Worm (Caenorhabditis elegans) whole organism, L3 larva: Measurements from ENCODE around the gene nhr-98.

Source experiments
- R02D3.7 ChIP-seq: fragments of 150-350 bp; optimal IDR thresholded peaks from 2 replicates; lab custom pipeline; 2014; ENCODE audit warnings: missing biosample characterization, missing genetic modification characterization
- ama-1 ChIP-seq: fragments of 150-350 bp; optimal IDR thresholded peaks from 2 replicates; lab custom pipeline; 2018
- ceh-16 ChIP-seq: sonication (generic microtip); optimal IDR thresholded peaks from 2 replicates; lab custom pipeline; 2017; ENCODE audit warnings: missing biosample characterization, missing genetic modification characterization
- ceh-9 ChIP-seq: sonication (generic microtip); optimal IDR thresholded peaks from 2 replicates; lab custom pipeline; 2018; ENCODE audit warnings: missing biosample characterization, missing genetic modification characterization
- daf-12 ChIP-seq: fragments of 150-350 bp; optimal IDR thresholded peaks from 2 replicates; lab custom pipeline; 2014; ENCODE audit warnings: missing biosample characterization, missing genetic modification reagents, missing genetic modification characterization
- egl-5 ChIP-seq: fragments of 150-350 bp; optimal IDR thresholded peaks from 2 replicates; lab custom pipeline; 2017; ENCODE audit warnings: missing biosample characterization, missing genetic modification reagents, missing genetic modification characterization, inconsistent platforms
- elt-1 ChIP-seq: fragments of 150-350 bp; optimal IDR thresholded peaks from 2 replicates; lab custom pipeline; 2014; ENCODE audit warnings: missing biosample characterization, missing genetic modification characterization
- elt-2 ChIP-seq: sonication (generic microtip); optimal IDR thresholded peaks from 2 replicates; lab custom pipeline; 2016; ENCODE audit warnings: missing genetic modification reagents, mild to moderate bottlenecking, missing genetic modification characterization, missing compliant biosample characterization
- eor-1 ChIP-seq, 2 experiments: fragments of 150-350 bp; optimal IDR thresholded peaks; 2 replicates each; lab custom pipeline; 2014 to 2018; ENCODE audit warnings: missing biosample characterization in 2 of 2, missing genetic modification characterization in 2 of 2
- fkh-2 ChIP-seq: fragments of 150-350 bp; optimal IDR thresholded peaks from 2 replicates; lab custom pipeline; 2014; ENCODE audit warnings: missing biosample characterization, missing genetic modification reagents, missing genetic modification characterization
- fos-1 ChIP-seq: fragments of 150-350 bp; optimal IDR thresholded peaks from 2 replicates; lab custom pipeline; 2014; ENCODE audit warnings: missing biosample characterization, missing genetic modification characterization
- hmg-11 ChIP-seq: sonication (generic microtip); optimal IDR thresholded peaks from 2 replicates; lab custom pipeline; 2016; ENCODE audit warnings: missing genetic modification characterization, missing compliant biosample characterization
- jun-1 ChIP-seq: fragments of 150-350 bp; optimal IDR thresholded peaks from 2 replicates; lab custom pipeline; 2014; ENCODE audit warnings: missing biosample characterization, missing genetic modification reagents, missing genetic modification characterization
- lin-15B ChIP-seq: fragments of 150-350 bp; optimal IDR thresholded peaks from 2 replicates; lab custom pipeline; 2014; ENCODE audit warnings: missing biosample characterization, missing genetic modification characterization
- lin-39 ChIP-seq: fragments of 150-350 bp; optimal IDR thresholded peaks from 2 replicates; lab custom pipeline; 2018; ENCODE audit warnings: missing biosample characterization, missing genetic modification reagents, missing genetic modification characterization
- lsy-12 ChIP-seq: sonication (generic microtip); optimal IDR thresholded peaks from 2 replicates; lab custom pipeline; 2016; ENCODE audit warnings: mild to moderate bottlenecking, missing genetic modification characterization, missing compliant biosample characterization
- mdl-1 ChIP-seq: fragments of 150-350 bp; optimal IDR thresholded peaks from 2 replicates; lab custom pipeline; 2014; ENCODE audit warnings: missing biosample characterization, missing genetic modification characterization
- mml-1 ChIP-seq: fragments of 150-350 bp; sonication (generic microtip); optimal IDR thresholded peaks from 3 replicates; lab custom pipeline; 2014; ENCODE audit warnings: missing biosample characterization, missing genetic modification characterization
- nfya-1 ChIP-seq: sonication (generic microtip); optimal IDR thresholded peaks from 2 replicates; lab custom pipeline; 2017; ENCODE audit warnings: missing genetic modification characterization, mild to moderate bottlenecking, missing compliant biosample characterization, antibody characterized with exemption, moderate library complexity; ENCODE audit not compliant: insufficient read depth
- nhr-11 ChIP-seq: fragments of 150-350 bp; optimal IDR thresholded peaks from 2 replicates; lab custom pipeline; 2014; ENCODE audit warnings: missing biosample characterization, missing genetic modification characterization
- nhr-12 ChIP-seq: fragments of 150-350 bp; optimal IDR thresholded peaks from 2 replicates; lab custom pipeline; 2014; ENCODE audit warnings: missing biosample characterization, missing genetic modification characterization
- nhr-23 ChIP-seq: fragments of 150-350 bp; optimal IDR thresholded peaks from 2 replicates; lab custom pipeline; 2014; ENCODE audit warnings: missing biosample characterization, missing genetic modification reagents, missing genetic modification characterization
- nhr-237 ChIP-seq: fragments of 150-350 bp; optimal IDR thresholded peaks from 2 replicates; lab custom pipeline; 2014; ENCODE audit warnings: missing biosample characterization, missing genetic modification characterization
- nhr-25 ChIP-seq: sonication (generic microtip); optimal IDR thresholded peaks from 2 replicates; lab custom pipeline; 2017; ENCODE audit warnings: missing biosample characterization, missing genetic modification characterization
- nhr-28 ChIP-seq: fragments of 150-350 bp; optimal IDR thresholded peaks from 2 replicates; lab custom pipeline; 2014; ENCODE audit warnings: missing biosample characterization, missing genetic modification characterization
- nhr-67 ChIP-seq: fragments of 150-350 bp; optimal IDR thresholded peaks from 2 replicates; lab custom pipeline; 2014; ENCODE audit warnings: missing biosample characterization, missing genetic modification characterization
- nhr-76 ChIP-seq: fragments of 150-350 bp; sonication (generic microtip); optimal IDR thresholded peaks from 5 replicates; lab custom pipeline; 2014; ENCODE audit warnings: missing biosample characterization, missing genetic modification characterization
- nhr-77 ChIP-seq: fragments of 150-350 bp; optimal IDR thresholded peaks from 2 replicates; lab custom pipeline; 2014; ENCODE audit warnings: missing biosample characterization, missing genetic modification characterization
- pha-4 ChIP-seq: fragments of 150-350 bp; optimal IDR thresholded peaks from 2 replicates; lab custom pipeline; 2014; ENCODE audit warnings: missing biosample characterization, missing genetic modification reagents, missing genetic modification characterization
- pqm-1 ChIP-seq: fragments of 150-350 bp; optimal IDR thresholded peaks from 2 replicates; lab custom pipeline; 2017; ENCODE audit warnings: missing biosample characterization, missing genetic modification characterization, inconsistent platforms
- skn-1 ChIP-seq: fragments of 150-350 bp; optimal IDR thresholded peaks from 2 replicates; lab custom pipeline; 2014; ENCODE audit warnings: missing biosample characterization, missing genetic modification characterization
- snpc-4 ChIP-seq: fragments of 150-350 bp; optimal IDR thresholded peaks from 2 replicates; lab custom pipeline; 2014; ENCODE audit warnings: missing biosample characterization, missing genetic modification characterization
- tbx-2 ChIP-seq: sonication (generic microtip); optimal IDR thresholded peaks from 2 replicates; lab custom pipeline; 2016; ENCODE audit warnings: mild to moderate bottlenecking, missing genetic modification characterization, missing compliant biosample characterization
- unc-39 ChIP-seq: sonication (generic microtip); optimal IDR thresholded peaks from 4 replicates; lab custom pipeline; 2017; ENCODE audit warnings: missing biosample characterization, missing genetic modification characterization
- unc-62 ChIP-seq: fragments of 150-350 bp; sonication (generic microtip); optimal IDR thresholded peaks from 4 replicates; lab custom pipeline; 2014; ENCODE audit warnings: missing biosample characterization, missing genetic modification reagents, missing genetic modification characterization
- zag-1 ChIP-seq: fragments of 150-350 bp; optimal IDR thresholded peaks from 2 replicates; lab custom pipeline; 2014; ENCODE audit warnings: missing biosample characterization, missing genetic modification characterization
- ztf-11 ChIP-seq: fragments of 150-350 bp; optimal IDR thresholded peaks from 2 replicates; lab custom pipeline; 2014; ENCODE audit warnings: missing biosample characterization, missing genetic modification characterization

Gene nhr-98

ce11 chrV:462263-462662 is 8.6 kb downstream of the nhr-98 start, which contains the start of gene nhr-202:
Gene nhr-202 (plus strand): TSS chrV:462588.
- no peak for TF ChIP-seq mdl-1 (tag; lab: Kevin White, UChicago)
- TF ChIP-seq daf-12 (tag; lab: Kevin White, UChicago) = no peak
- no peak for TF ChIP-seq nfya-1 (tag; lab: Kevin White, UChicago)
- TF ChIP-seq pha-4 (tag; lab: Kevin White, UChicago) = peak; percentile 33
- no peak for TF ChIP-seq nhr-237 (tag; lab: Kevin White, UChicago)
- TF ChIP-seq mml-1 (tag; lab: Kevin White, UChicago) = no peak
- TF ChIP-seq pqm-1 (tag; lab: Kevin White, UChicago) = peak; percentile 62
- no peak for TF ChIP-seq ztf-11 (tag; lab: Kevin White, UChicago)
- TF ChIP-seq nhr-12 (tag; lab: Kevin White, UChicago) = no peak
- TF ChIP-seq elt-2 (tag; lab: Kevin White, UChicago) = peak; percentile 72
- peak; percentile 38 for TF ChIP-seq nhr-23 (tag; lab: Kevin White, UChicago)

ce11 chrV:464800-465199 is 11.1 kb downstream of the nhr-98 start, which contains the start of gene nhr-201:
Gene nhr-201 (plus strand): TSS chrV:464828.
- TF ChIP-seq snpc-4 (no peak), nhr-23 (tag; lab: Kevin White, UChicago) (no peak), pha-4 (tag; lab: Kevin White, UChicago) (peak; percentile 65), daf-12 (tag; lab: Kevin White, UChicago) (no peak), nhr-237 (tag; lab: Kevin White, UChicago) (no peak), pqm-1 (tag; lab: Kevin White, UChicago) (peak; percentile 59), unc-39 (tag; lab: Kevin White, UChicago) (no peak), ztf-11 (tag; lab: Kevin White, UChicago) (no peak), lsy-12 (tag; lab: Kevin White, UChicago) (no peak), nhr-12 (tag; lab: Kevin White, UChicago) (no peak), elt-2 (tag; lab: Kevin White, UChicago) (peak; percentile 44), R02D3.7 (tag; lab: Kevin White, UChicago) (no peak), zag-1 (no peak), elt-1 (tag; lab: Kevin White, UChicago) (no peak), nhr-11 (no peak)

DNA sequence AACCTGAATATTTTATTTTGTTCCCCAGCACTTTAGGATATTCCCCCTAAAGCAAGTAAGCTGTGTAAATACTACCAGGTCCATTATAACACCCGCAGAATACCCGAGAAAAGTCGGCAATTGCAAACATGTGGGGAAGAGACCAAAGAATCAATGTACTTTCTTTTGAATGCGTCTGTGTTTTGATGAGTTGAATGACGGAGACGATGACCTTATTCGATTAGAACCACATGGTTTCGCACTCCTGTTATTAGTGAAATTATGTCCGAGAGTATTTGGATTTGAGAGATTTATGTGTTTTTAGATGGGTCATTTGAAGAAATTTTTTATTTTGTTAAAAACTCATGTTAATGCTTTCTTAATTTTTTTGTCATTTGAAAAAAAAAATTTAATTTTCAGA is 11.7 kb downstream of the nhr-98 start:
- TF ChIP-seq fkh-2 (tag; lab: Kevin White, UChicago) = no peak
- no peak for TF ChIP-seq ama-1 (lab: Kevin White, UChicago)
- no peak for TF ChIP-seq nhr-237 (tag; lab: Kevin White, UChicago)
- TF ChIP-seq zag-1 = no peak
- TF ChIP-seq nhr-23 (tag; lab: Kevin White, UChicago) = peak; percentile 33
- no peak for TF ChIP-seq elt-1 (tag; lab: Kevin White, UChicago)
- no peak for TF ChIP-seq mdl-1 (tag; lab: Kevin White, UChicago)
- TF ChIP-seq R02D3.7 (tag; lab: Kevin White, UChicago) = no peak
- no peak for TF ChIP-seq hmg-11 (tag; lab: Kevin White, UChicago)
- peak; percentile 42 for TF ChIP-seq nhr-25 (tag; lab: Kevin White, UChicago)
- TF ChIP-seq, all 47 proteins: peak for 2

DNA sequence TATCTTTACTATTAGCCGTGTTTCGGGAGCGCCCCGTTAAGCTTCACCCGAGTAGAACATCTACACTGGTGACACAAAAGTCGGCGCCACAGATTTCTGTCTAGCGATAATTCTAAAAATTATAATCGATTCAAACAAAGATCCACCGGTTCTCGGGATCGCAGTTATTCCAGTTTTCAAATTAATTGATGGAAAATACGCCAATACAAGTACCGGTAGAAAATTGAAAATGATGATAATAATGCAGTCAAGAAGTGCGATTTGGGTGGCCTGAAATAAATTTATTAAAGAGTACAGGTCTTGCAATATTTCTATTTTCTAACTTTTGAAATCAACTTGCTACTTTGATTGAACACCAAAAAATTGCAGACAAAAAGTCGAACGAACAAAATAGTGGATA is 13.8 kb downstream of the nhr-98 start:
- TF ChIP-seq daf-12 (tag; lab: Kevin White, UChicago) = no peak
- TF ChIP-seq nhr-11 = no peak
- no peak for TF ChIP-seq pha-4 (tag; lab: Kevin White, UChicago)
- TF ChIP-seq elt-1 (tag; lab: Kevin White, UChicago) = no peak
- no peak for TF ChIP-seq ceh-16
- no peak for TF ChIP-seq nhr-76 (tag; lab: Kevin White, UChicago)
- no peak for TF ChIP-seq fkh-2 (tag; lab: Kevin White, UChicago)
- TF ChIP-seq lin-39 (tag; lab: Kevin White, UChicago) = no peak
- no peak for TF ChIP-seq lsy-12 (tag; lab: Kevin White, UChicago)

ce11 chrV:468460-468859 is 14.8 kb downstream of the nhr-98 start, which contains the start of gene srbc-57:
Gene srbc-57 (minus strand): TSS chrV:468560.
- TF ChIP-seq ceh-9 (tag; lab: Kevin White, UChicago) = no peak
- no peak for TF ChIP-seq skn-1 (tag; lab: Kevin White, UChicago)
- no peak for TF ChIP-seq snpc-4
- no peak for TF ChIP-seq lin-39 (tag; lab: Kevin White, UChicago)
- TF ChIP-seq nfya-1 (tag; lab: Kevin White, UChicago) = no peak

ce11 chrV:472589-472988 is 18.9 kb downstream of the nhr-98 start, which contains the start of gene srt-31:
Gene srt-31 (plus strand): TSS chrV:472889.
- TF ChIP-seq egl-5 (tag; lab: Kevin White, UChicago) (no peak), elt-1 (tag; lab: Kevin White, UChicago) (no peak), nhr-67 (tag; lab: Kevin White, UChicago) (no peak), eor-1 (tag; optimal IDR thresholded peaks at IDR 0.05; lab: Kevin White, UChicago) (no peak), nhr-77 (tag; lab: Kevin White, UChicago) (no peak), pqm-1 (tag; lab: Kevin White, UChicago) (no peak), R02D3.7 (tag; lab: Kevin White, UChicago) (no peak), fkh-2 (tag; lab: Kevin White, UChicago) (no peak), unc-39 (tag; lab: Kevin White, UChicago) (no peak), tbx-2 (no peak), fos-1 (tag; lab: Kevin White, UChicago) (no peak), daf-12 (tag; lab: Kevin White, UChicago) (no peak), nhr-11 (no peak), jun-1 (tag; lab: Kevin White, UChicago) (no peak), nhr-28 (tag; lab: Kevin White, UChicago) (no peak), nhr-12 (tag; lab: Kevin White, UChicago) (no peak), unc-62 (no peak), nfya-1 (tag; lab: Kevin White, UChicago) (no peak), lin-15B (tag; lab: Kevin White, UChicago) (no peak), ztf-11 (tag; lab: Kevin White, UChicago) (no peak)
